Worm (Caenorhabditis elegans) whole organism, L4 larva: ENCODE measurements around the gene F53A10.2.

Experiments
- F26F4.8 ChIP-seq: fragments of 200-800 bp; sonication (Bioruptor generic); conservative IDR thresholded peaks from 2 replicates; pipeline ENCODE4 v1.3.6; 2022; ENCODE audit warnings: missing genetic modification characterization, missing compliant biosample characterization
- F49E8.2 ChIP-seq: sonication (generic microtip); optimal IDR thresholded peaks from 2 replicates; lab custom pipeline; 2016; ENCODE audit warnings: missing compliant biosample characterization, mild to moderate bottlenecking, missing genetic modification characterization, borderline replicate concordance
- R02D3.7 ChIP-seq: fragments of 150-350 bp; sonication (generic microtip); optimal IDR thresholded peaks from 3 replicates; lab custom pipeline; 2014; ENCODE audit warnings: missing biosample characterization, missing genetic modification characterization
- Y75B8A.6 ChIP-seq: fragments of 200-800 bp; sonication (Bioruptor generic); IDR thresholded peaks from 2 replicates; pipeline ENCODE4 v1.3.6; 2022; ENCODE audit warnings: missing genetic modification reagents, missing genetic modification characterization, missing compliant biosample characterization
- aha-1 ChIP-seq: fragments of 150-350 bp; peaks from one replicate; lab custom pipeline; 2014; ENCODE audit warnings: missing biosample characterization, missing genetic modification characterization
- aly-2 ChIP-seq: sonication (generic microtip); optimal IDR thresholded peaks from 2 replicates; lab custom pipeline; 2018; ENCODE audit warnings: missing biosample characterization, missing genetic modification characterization
- ama-1 ChIP-seq: fragments of 150-350 bp; optimal IDR thresholded peaks from 2 replicates; lab custom pipeline; 2014; ENCODE audit warnings: inconsistent platforms, mixed read lengths
- arid-1 ChIP-seq: fragments of 200-800 bp; sonication (Bioruptor generic); conservative IDR thresholded peaks from 2 replicates; pipeline ENCODE4 v1.3.6; 2022; ENCODE audit warnings: missing genetic modification reagents, missing genetic modification characterization, missing compliant biosample characterization
- ceh-28 ChIP-seq: fragments of 150-350 bp; optimal IDR thresholded peaks from 2 replicates; lab custom pipeline; 2014; ENCODE audit warnings: missing biosample characterization, missing genetic modification reagents, missing genetic modification characterization
- ceh-32 ChIP-seq: sonication (generic microtip); optimal IDR thresholded peaks from 2 replicates; lab custom pipeline; 2016; ENCODE audit warnings: mild to moderate bottlenecking, missing genetic modification characterization, missing compliant biosample characterization; ENCODE audit not compliant: poor library complexity
- daf-16 ChIP-seq, 3 experiments: sonication (generic microtip); optimal IDR thresholded peaks; 2 replicates each; lab custom pipeline; 2016 to 2017; ENCODE audit warnings: missing genetic modification characterization in 3 of 3, missing genetic modification reagents in 3 of 3, mild to moderate bottlenecking in 2 of 3, missing compliant biosample characterization in 2 of 3, missing biosample characterization in 1 of 3, moderate library complexity in 1 of 3
- daf-19 ChIP-seq: fragments of 200-800 bp; sonication (Bioruptor generic); conservative IDR thresholded peaks from 2 replicates; pipeline ENCODE4 v1.3.6; 2022; ENCODE audit warnings: missing genetic modification characterization, missing compliant biosample characterization
- dmd-9 ChIP-seq: fragments of 200-800 bp; sonication (Bioruptor generic); IDR thresholded peaks from 2 replicates; pipeline ENCODE4 v1.3.6; 2022; ENCODE audit warnings: missing genetic modification reagents, missing genetic modification characterization, missing compliant biosample characterization
- dve-1 ChIP-seq: sonication (generic microtip); optimal IDR thresholded peaks from 2 replicates; lab custom pipeline; 2017; ENCODE audit warnings: antibody characterized with exemption, mild to moderate bottlenecking, missing genetic modification characterization, missing compliant biosample characterization; ENCODE audit not compliant: insufficient read depth
- egl-43 ChIP-seq: fragments of 200-800 bp; sonication (Bioruptor generic); IDR thresholded peaks from 2 replicates; pipeline ENCODE4 v1.3.6; 2022; ENCODE audit warnings: missing genetic modification reagents, missing genetic modification characterization, missing compliant biosample characterization
- fkh-10 ChIP-seq: fragments of 150-350 bp; optimal IDR thresholded peaks from 2 replicates; lab custom pipeline; 2014; ENCODE audit warnings: missing biosample characterization, missing genetic modification reagents, missing genetic modification characterization
- gei-8 ChIP-seq: fragments of 200-800 bp; sonication (Bioruptor generic); optimal IDR thresholded peaks from 2 replicates; lab custom pipeline; 2018; ENCODE audit warnings: mild to moderate bottlenecking, missing genetic modification characterization, missing compliant biosample characterization
- hlh-11 ChIP-seq: fragments of 200-800 bp; sonication (Bioruptor generic); optimal IDR thresholded peaks from 2 replicates; lab custom pipeline; 2018; ENCODE audit warnings: mild to moderate bottlenecking, missing genetic modification characterization, missing compliant biosample characterization
- hlh-30 ChIP-seq: sonication (generic microtip); optimal IDR thresholded peaks from 2 replicates; lab custom pipeline; 2017; ENCODE audit warnings: antibody characterized with exemption, mild to moderate bottlenecking, missing genetic modification characterization, missing compliant biosample characterization; ENCODE audit not compliant: insufficient read depth
- jun-1 ChIP-seq: fragments of 150-350 bp; optimal IDR thresholded peaks from 2 replicates; lab custom pipeline; 2014; ENCODE audit warnings: missing biosample characterization, missing genetic modification reagents, missing genetic modification characterization
- lin-15B ChIP-seq: fragments of 150-350 bp; sonication (generic microtip); optimal IDR thresholded peaks from 3 replicates; lab custom pipeline; 2014; ENCODE audit warnings: missing biosample characterization, missing genetic modification characterization
- lin-29 ChIP-seq: fragments of 200-800 bp; sonication (Bioruptor generic); IDR thresholded peaks from 2 replicates; pipeline ENCODE4 v1.3.6; 2022; ENCODE audit warnings: missing genetic modification reagents, missing genetic modification characterization, missing compliant biosample characterization
- lir-3 ChIP-seq: sonication (generic microtip); optimal IDR thresholded peaks from 2 replicates; lab custom pipeline; 2016; ENCODE audit warnings: mild to moderate bottlenecking, missing genetic modification characterization, missing compliant biosample characterization
- mes-2 ChIP-seq: sonication (generic microtip); optimal IDR thresholded peaks from 2 replicates; lab custom pipeline; 2016; ENCODE audit warnings: missing genotype, mild to moderate bottlenecking, missing genetic modification characterization, missing compliant biosample characterization; ENCODE audit not compliant: poor library complexity, severe bottlenecking
- nhr-102 ChIP-seq: sonication (generic microtip); optimal IDR thresholded peaks from 2 replicates; lab custom pipeline; 2016; ENCODE audit warnings: mild to moderate bottlenecking, missing genetic modification characterization, moderate library complexity, missing compliant biosample characterization
- nhr-28 ChIP-seq: fragments of 150-350 bp; optimal IDR thresholded peaks from 2 replicates; lab custom pipeline; 2014; ENCODE audit warnings: missing biosample characterization, missing genetic modification characterization
- nhr-48 ChIP-seq: sonication (generic microtip); optimal IDR thresholded peaks from 2 replicates; lab custom pipeline; 2016; ENCODE audit warnings: mild to moderate bottlenecking, missing genetic modification characterization, missing compliant biosample characterization
- nhr-76 ChIP-seq: fragments of 150-350 bp; optimal IDR thresholded peaks from 2 replicates; lab custom pipeline; 2014; ENCODE audit warnings: missing biosample characterization, missing genetic modification characterization
- nhr-77 ChIP-seq: fragments of 150-350 bp; optimal IDR thresholded peaks from 2 replicates; lab custom pipeline; 2014; ENCODE audit warnings: missing biosample characterization, missing genetic modification characterization
- pha-4 ChIP-seq, 2 experiments: fragments of 150-350 bp in 1 of 2; fragments of 200-800 bp in 1 of 2; sonication (Bioruptor generic) in 1 of 2; IDR thresholded peaks in 1 of 2; optimal IDR thresholded peaks in 1 of 2; 2 replicates each; pipeline versions ENCODE4 v1.3.6 to Lab custom; 2014 to 2022; ENCODE audit warnings: missing genetic modification characterization in 2 of 2, missing genetic modification reagents in 2 of 2, missing biosample characterization in 1 of 2, missing compliant biosample characterization in 1 of 2
- sdz-12 ChIP-seq: fragments of 200-800 bp; sonication (Bioruptor generic); optimal IDR thresholded peaks from 2 replicates; lab custom pipeline; 2018; ENCODE audit warnings: mild to moderate bottlenecking, missing genetic modification characterization, missing compliant biosample characterization
- set-16 ChIP-seq: fragments of 200-800 bp; sonication (Bioruptor generic); IDR thresholded peaks from 2 replicates; pipeline ENCODE4 v1.3.6; 2022; ENCODE audit warnings: missing genetic modification reagents, missing genetic modification characterization, missing compliant biosample characterization
- tag-97 ChIP-seq: fragments of 200-800 bp; sonication (Bioruptor generic); IDR thresholded peaks from 2 replicates; pipeline ENCODE4 v1.3.6; 2022; ENCODE audit warnings: missing genetic modification characterization, missing compliant biosample characterization
- vab-7 ChIP-seq: fragments of 200-800 bp; sonication (Bioruptor generic); IDR thresholded peaks from 2 replicates; pipeline ENCODE4 v1.3.6; 2022; ENCODE audit warnings: missing genetic modification reagents, missing genetic modification characterization, missing compliant biosample characterization
- zip-11 ChIP-seq: fragments of 200-800 bp; sonication (Bioruptor generic); IDR thresholded peaks from 2 replicates; pipeline ENCODE4 v1.3.6; 2022; ENCODE audit warnings: missing genetic modification characterization, missing compliant biosample characterization
- ztf-7 ChIP-seq: fragments of 150-350 bp; optimal IDR thresholded peaks from 2 replicates; lab custom pipeline; 2014; ENCODE audit warnings: missing biosample characterization, missing genetic modification characterization

F53A10.2 gene

DNA sequence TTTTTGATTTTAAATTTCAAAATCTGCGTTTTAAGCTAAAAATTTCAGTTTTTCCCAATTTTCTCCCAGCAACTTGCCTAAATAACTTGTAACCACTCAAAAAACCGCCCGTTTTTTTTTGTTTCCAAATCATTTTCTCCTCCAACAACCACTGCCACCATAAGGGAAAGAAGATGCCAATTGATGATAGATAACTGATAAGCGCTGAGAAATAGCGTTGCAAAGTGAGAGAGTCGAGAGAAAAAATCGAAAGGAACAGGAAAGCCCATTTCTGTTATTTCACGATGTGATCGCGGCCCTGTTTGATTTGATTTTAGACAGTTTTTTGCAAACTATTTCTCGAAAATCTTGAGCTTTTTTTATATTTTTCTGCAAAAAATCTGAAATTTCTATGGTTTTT lies 7.5 kb upstream of the F53A10.2 start:
- no peak for TF ChIP-seq daf-16 (GFP tag; optimal IDR thresholded peaks at IDR 0.05; lab: Kevin White, UChicago)
- TF ChIP-seq daf-16 (tag; optimal IDR thresholded peaks at IDR 0.05; lab: Kevin White, UChicago), result peak; percentile 21
- no peak for TF ChIP-seq fkh-10 (GFP tag; lab: Kevin White, UChicago)
- TF ChIP-seq set-16, result no peak
- no peak for TF ChIP-seq ceh-32 (tag; lab: Kevin White, UChicago)
- TF ChIP-seq Y75B8A.6 (GFP tag; lab: Robert Waterston, UW), result no peak
- TF ChIP-seq daf-19 (GFP tag; lab: Robert Waterston, UW), result no peak
- TF ChIP-seq hlh-30 (tag; lab: Kevin White, UChicago), result peak; percentile 5
- TF ChIP-seq aha-1, result no peak
- TF ChIP-seq mes-2 (tag; lab: Kevin White, UChicago), result no peak
- no peak for TF ChIP-seq R02D3.7 (tag; lab: Kevin White, UChicago)
- TF ChIP-seq sdz-12 (GFP tag; lab: Kevin White, UChicago), result no peak
- TF ChIP-seq hlh-11, result peak; percentile 33
- peak; percentile 36 for TF ChIP-seq nhr-28 (tag; lab: Kevin White, UChicago)

DNA sequence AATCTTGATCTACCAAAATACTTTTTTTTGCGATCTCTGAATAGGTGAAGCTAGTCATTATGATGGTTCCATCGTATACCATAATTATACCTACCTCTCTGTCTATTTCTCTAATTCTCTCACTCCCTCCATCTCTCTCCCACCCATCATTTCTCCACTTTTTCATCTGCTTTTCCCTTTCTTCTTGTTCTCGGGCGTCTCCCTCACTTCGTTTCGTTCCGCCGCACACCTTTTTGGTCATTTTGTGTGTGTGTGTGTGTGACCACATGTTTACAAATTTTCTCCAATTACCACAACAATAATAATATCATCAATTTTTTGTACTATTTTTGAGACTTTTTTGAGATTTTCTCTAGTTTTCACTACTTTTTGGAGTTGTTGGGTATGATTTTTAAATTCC lies 5.3 kb upstream of the F53A10.2 start:
- no peak for TF ChIP-seq lin-29 (GFP tag; lab: Robert Waterston, UW)
- TF ChIP-seq hlh-30 (tag; lab: Kevin White, UChicago), result peak; percentile 4
- no peak for TF ChIP-seq arid-1 (GFP tag; lab: Robert Waterston, UW)
- no peak for TF ChIP-seq gei-8 (GFP tag; lab: Kevin White, UChicago)
- TF ChIP-seq daf-16 (GFP tag; optimal IDR thresholded peaks at IDR 0.05; lab: Kevin White, UChicago), result no peak
- peak; percentile 42 for TF ChIP-seq daf-16 (tag; optimal IDR thresholded peaks at IDR 0.05; lab: Kevin White, UChicago)
- TF ChIP-seq egl-43 (GFP tag; lab: Robert Waterston, UW), result no peak
- TF ChIP-seq nhr-28 (tag; lab: Kevin White, UChicago), result peak; percentile 5
- no peak for TF ChIP-seq F26F4.8 (GFP tag; lab: Robert Waterston, UW)
- TF ChIP-seq nhr-48, result no peak
- TF ChIP-seq dmd-9 (GFP tag; lab: Robert Waterston, UW), result no peak
- TF ChIP-seq dve-1 (tag; lab: Kevin White, UChicago), result peak; percentile 34

DNA sequence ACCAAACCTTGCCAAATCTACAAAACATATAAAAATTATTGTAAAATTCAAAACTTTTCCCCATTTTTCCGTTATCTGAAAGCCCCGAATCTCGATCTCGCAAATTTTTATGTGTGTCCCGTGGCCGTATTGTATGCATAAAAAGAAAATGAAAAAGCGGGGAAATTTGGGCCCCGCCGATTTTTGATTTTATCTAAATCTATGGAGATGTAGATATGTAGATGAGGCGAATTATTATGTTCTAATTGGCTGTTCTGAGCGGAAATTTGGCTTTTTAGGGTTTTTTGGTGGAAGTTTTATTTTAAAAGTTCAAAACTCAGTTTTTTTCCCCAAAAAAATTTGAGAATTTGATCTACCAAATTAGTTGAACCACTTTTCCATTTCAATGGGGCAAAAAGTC lies 1.0 kb upstream of the F53A10.2 start:
- peak; percentile 45 for TF ChIP-seq aha-1
- TF ChIP-seq vab-7 (GFP tag; lab: Robert Waterston, UW), result no peak
- TF ChIP-seq, all 104 proteins: peak for 1

DNA sequence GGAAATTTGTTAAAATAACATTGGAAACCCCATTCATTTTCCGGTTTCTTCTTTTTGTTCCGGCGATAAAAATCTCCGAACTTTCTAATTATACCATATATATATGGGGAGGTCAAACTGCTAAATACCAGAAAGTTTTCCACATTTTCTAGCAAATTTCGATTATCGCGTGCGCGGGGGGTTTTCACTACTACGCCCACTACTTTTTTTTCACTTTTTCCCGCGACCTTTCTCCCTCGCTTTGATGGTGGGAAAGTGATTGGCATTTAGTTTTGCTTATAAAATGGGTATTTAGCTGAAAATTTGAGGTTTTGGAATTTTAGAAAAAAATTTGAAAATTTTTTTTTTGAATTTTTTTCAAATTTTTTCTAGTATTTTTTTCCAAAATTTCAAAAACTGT lies 2.8 kb downstream of the F53A10.2 start:
- TF ChIP-seq pha-4 (GFP tag; IDR thresholded peaks at IDR 0.05; lab: Robert Waterston, UW), result no peak
- TF ChIP-seq pha-4 (tag; optimal IDR thresholded peaks at IDR 0.05; lab: Kevin White, UChicago), result no peak
- TF ChIP-seq zip-11 (GFP tag; lab: Robert Waterston, UW), result no peak
- no peak for TF ChIP-seq ama-1 (lab: Kevin White, UChicago)
- no peak for TF ChIP-seq nhr-77 (tag; lab: Kevin White, UChicago)
- no peak for TF ChIP-seq ceh-28 (tag; lab: Kevin White, UChicago)
- TF ChIP-seq hlh-11, result no peak
- TF ChIP-seq nhr-76, result no peak
- TF ChIP-seq nhr-102 (tag; lab: Kevin White, UChicago), result no peak
- no peak for TF ChIP-seq tag-97
- no peak for TF ChIP-seq aly-2 (tag; lab: Kevin White, UChicago)
- no peak for TF ChIP-seq F49E8.2
- no peak for TF ChIP-seq nhr-28 (tag; lab: Kevin White, UChicago)
- TF ChIP-seq ztf-7, result no peak
- TF ChIP-seq lir-3 (tag; lab: Kevin White, UChicago), result no peak
- TF ChIP-seq R02D3.7 (tag; lab: Kevin White, UChicago), result no peak
- no peak for TF ChIP-seq jun-1
- TF ChIP-seq lin-15B (tag; lab: Kevin White, UChicago), result no peak
- no peak for TF ChIP-seq lin-29 (GFP tag; lab: Robert Waterston, UW)
